Worm (Caenorhabditis elegans) whole organism, early embryonic: ENCODE data around the gene pals-22.

Source experiments
- B0310.2 ChIP-seq: sonication (generic microtip); optimal IDR thresholded peaks from 2 replicates; lab custom pipeline; 2016; ENCODE audit warnings: mild to moderate bottlenecking, missing genetic modification characterization, missing compliant biosample characterization
- F13C5.2 ChIP-seq: sonication (generic microtip); optimal IDR thresholded peaks from 2 replicates; lab custom pipeline; 2017; ENCODE audit warnings: mild to moderate bottlenecking, missing genetic modification characterization, inconsistent platforms, missing compliant biosample characterization
- aly-1 ChIP-seq: sonication (generic microtip); optimal IDR thresholded peaks from 2 replicates; lab custom pipeline; 2016; ENCODE audit warnings: missing genetic modification characterization, missing compliant biosample characterization
- ama-1 ChIP-seq: fragments of 150-350 bp; optimal IDR thresholded peaks from 2 replicates; lab custom pipeline; 2014
- ceh-13 ChIP-seq: fragments of 200-800 bp; sonication (Bioruptor generic); optimal IDR thresholded peaks from 2 replicates; lab custom pipeline; 2018; ENCODE audit warnings: mild to moderate bottlenecking, missing genetic modification characterization, missing compliant biosample characterization
- ets-7 ChIP-seq: sonication (generic microtip); optimal IDR thresholded peaks from 2 replicates; lab custom pipeline; 2016; ENCODE audit warnings: missing genotype, missing genetic modification characterization, missing compliant biosample characterization
- flt-1 ChIP-seq: fragments of 200-800 bp; sonication (Bioruptor generic); IDR thresholded peaks from 2 replicates; pipeline ENCODE4 v1.3.6; 2022; ENCODE audit warnings: missing genetic modification characterization, missing compliant biosample characterization
- hnd-1 ChIP-seq: sonication (generic microtip); optimal IDR thresholded peaks from 2 replicates; lab custom pipeline; 2016; ENCODE audit warnings: missing genetic modification characterization, missing compliant biosample characterization
- pes-1 ChIP-seq: fragments of 200-800 bp; sonication (Bioruptor generic); IDR thresholded peaks from 2 replicates; pipeline ENCODE4 v1.3.6; 2022; ENCODE audit warnings: missing genetic modification reagents, missing genetic modification characterization, missing compliant biosample characterization
- scrt-1 ChIP-seq: fragments of 200-800 bp; sonication (Bioruptor generic); IDR thresholded peaks from 2 replicates; pipeline ENCODE4 v1.3.6; 2022; ENCODE audit warnings: missing genetic modification characterization, missing compliant biosample characterization
- tbx-11 ChIP-seq: fragments of 200-800 bp; sonication (Bioruptor generic); IDR thresholded peaks from 2 replicates; pipeline ENCODE4 v1.3.6; 2022; ENCODE audit warnings: missing genetic modification characterization, missing compliant biosample characterization
- tbx-37 ChIP-seq: fragments of 200-800 bp; sonication (Bioruptor generic); conservative IDR thresholded peaks from 2 replicates; pipeline ENCODE4 v1.3.6; 2022; ENCODE audit warnings: missing genetic modification reagents, missing genetic modification characterization, missing compliant biosample characterization
- tra-4 ChIP-seq: sonication (generic microtip); optimal IDR thresholded peaks from 2 replicates; lab custom pipeline; 2017; ENCODE audit warnings: missing genetic modification characterization, missing compliant biosample characterization

- TF ChIP-seq ama-1 (lab: Kevin White, UChicago) (no peak), hnd-1 (tag; lab: Kevin White, UChicago) (no peak), B0310.2 (tag; lab: Kevin White, UChicago) (no peak), tbx-11 (no peak), ets-7 (tag; lab: Kevin White, UChicago) (no peak), scrt-1 (GFP tag; lab: Robert Waterston, UW) (no peak), tra-4 (tag; lab: Kevin White, UChicago) (no peak), tbx-37 (GFP tag; lab: Robert Waterston, UW) (no peak), aly-1 (no peak), F13C5.2 (tag; lab: Kevin White, UChicago) (peak; percentile 31), ceh-13 (GFP tag; lab: Kevin White, UChicago) (no peak), pes-1 (no peak), flt-1 (no peak)
These were observed 591 bp upstream of the pals-22 start for ce11 chrIII:131627-132026.
